Fruit fly (Drosophila melanogaster) whole organism: ENCODE measurements around the gene Ssk.

ENCODE experiments used
- CG8478 ChIP-seq: fragments of >200 bp; optimal IDR thresholded peaks from 2 replicates; lab custom pipeline; 2018; ENCODE audit warnings: inconsistent platforms
- pan ChIP-seq: fragments of >200 bp; optimal IDR thresholded peaks from 2 replicates; lab custom pipeline; 2017

dm6 chr3L:20198138-20198559, 9.8 kb downstream of the Ssk start, which contains the start of gene CG42674:
- TF ChIP-seq CG8478 (no peak), pan (no peak)
